Fruit fly (Drosophila melanogaster): Measurements from ENCODE around the gene Cen.

Gene Cen

dm6 chr2L:20638413-20638812, 43.2 kb downstream of the Cen start (continued):
- peak; percentile 32 for TF ChIP-seq dm (GFP tag; optimal IDR thresholded peaks at IDR 0.05)
- no peak for TF ChIP-seq Rfx (GFP tag; IDR thresholded peaks at IDR 0.05)
- peak; percentile 65 for TF ChIP-seq CG3995 (GFP tag; optimal IDR thresholded peaks at IDR 0.05)
- no peak for TF ChIP-seq Antp (GFP tag; optimal IDR thresholded peaks at IDR 0.05)
- no peak for TF ChIP-seq br (optimal IDR thresholded peaks at IDR 0.05)
- no peak for TF ChIP-seq cato (GFP tag; optimal IDR thresholded peaks at IDR 0.05; ENCODE audit: borderline replicate concordance)
- TF ChIP-seq CG34224 (GFP tag; IDR thresholded peaks at IDR 0.05; ENCODE audit: partially characterized antibody), result peak; percentile 45; the same call in 1 of the 3 replicates
- peak; percentile 95 for TF ChIP-seq stwl (tag; optimal IDR thresholded peaks at IDR 0.05)
- no peak for TF ChIP-seq CG2120 (GFP tag; optimal IDR thresholded peaks at IDR 0.05)
- peak; percentile 55 for TF ChIP-seq esg (GFP tag; conservative IDR thresholded peaks at IDR 0.05)
- no peak for TF ChIP-seq CG7745 (tag; optimal IDR thresholded peaks at IDR 0.05)
- no peak for TF ChIP-seq Doc3 (GFP tag; IDR thresholded peaks at IDR 0.05; ENCODE audit: partially characterized antibody)
- no peak for TF ChIP-seq CG12071 (GFP tag; optimal IDR thresholded peaks at IDR 0.05)
- no peak for TF ChIP-seq BtbVII (GFP tag; optimal IDR thresholded peaks at IDR 0.05)
- TF ChIP-seq CG7963 (GFP tag; IDR thresholded peaks at IDR 0.05; ENCODE audit: partially characterized antibody), result peak; percentile 41; the same call in 1 of the 3 replicates
- no peak for TF ChIP-seq CG18619 (GFP tag; optimal IDR thresholded peaks at IDR 0.05)
- no peak for TF ChIP-seq Fer3 (tag; optimal IDR thresholded peaks at IDR 0.05)
- no peak for TF ChIP-seq scrt (GFP tag; optimal IDR thresholded peaks at IDR 0.05)
- TF ChIP-seq unc-4 (GFP tag; IDR thresholded peaks at IDR 0.05; ENCODE audit: partially characterized antibody), result peak; percentile 32; the same call in 1 of the 2 replicates
- TF ChIP-seq CG2202 (tag; optimal IDR thresholded peaks at IDR 0.05), result no peak
- TF ChIP-seq CG4424 (GFP tag; optimal IDR thresholded peaks at IDR 0.05), result no peak
- no peak for TF ChIP-seq peb (GFP tag; IDR thresholded peaks at IDR 0.05)
- TF ChIP-seq jigr1 (GFP tag; IDR thresholded peaks at IDR 0.05), result no peak
- no peak for TF ChIP-seq emc (GFP tag; optimal IDR thresholded peaks at IDR 0.05)
- no peak for TF ChIP-seq CG4730 (GFP tag; IDR thresholded peaks at IDR 0.05)
- no peak for TF ChIP-seq Nf-YA (GFP tag; IDR thresholded peaks at IDR 0.05)
- TF ChIP-seq ci (GFP tag; IDR thresholded peaks at IDR 0.05), result peak; percentile 43; the same call in 1 of the 3 replicates
- TF ChIP-seq CG17385 (GFP tag; optimal IDR thresholded peaks at IDR 0.05), result no peak
- TF ChIP-seq CG12219 (GFP tag; optimal IDR thresholded peaks at IDR 0.05), result no peak
- TF ChIP-seq CG14860 (GFP tag; IDR thresholded peaks at IDR 0.05; ENCODE audit: partially characterized antibody), result no peak
- TF ChIP-seq Hmr (GFP tag; optimal IDR thresholded peaks at IDR 0.05), result peak; percentile 76
- TF ChIP-seq Oli (tag; optimal IDR thresholded peaks at IDR 0.05), result no peak
- TF ChIP-seq CG15269 (tag; optimal IDR thresholded peaks at IDR 0.05), result peak; percentile 20
- no peak for TF ChIP-seq ssp (GFP tag; IDR thresholded peaks at IDR 0.05)
- no peak for TF ChIP-seq CG17912 (GFP tag; optimal IDR thresholded peaks at IDR 0.05)
- TF ChIP-seq HmgD (GFP tag; optimal IDR thresholded peaks at IDR 0.05), result peak; percentile 32
- TF ChIP-seq ab (GFP tag; optimal IDR thresholded peaks at IDR 0.05), result no peak
- no peak for TF ChIP-seq Poxn (GFP tag; IDR thresholded peaks at IDR 0.05)
- no peak for TF ChIP-seq CG7372 (GFP tag; IDR thresholded peaks at IDR 0.05)
- TF ChIP-seq HmgZ (tag; optimal IDR thresholded peaks at IDR 0.05), result no peak
- TF ChIP-seq stc (GFP tag; IDR thresholded peaks at IDR 0.05), result 0 out of 2 replicates have a peak, but pooled peaks have one; percentile 33
- no peak for TF ChIP-seq D19B (GFP tag; optimal IDR thresholded peaks at IDR 0.05)
- no peak for TF ChIP-seq lab (GFP tag; optimal IDR thresholded peaks at IDR 0.05)
- no peak for TF ChIP-seq slou (GFP tag; optimal IDR thresholded peaks at IDR 0.05)
- TF ChIP-seq dimm (GFP tag; IDR thresholded peaks at IDR 0.05), result no peak
- TF ChIP-seq Ravus (GFP tag; IDR thresholded peaks at IDR 0.05), result no peak
- TF ChIP-seq CoRest (tag; optimal IDR thresholded peaks at IDR 0.05), result peak; percentile 54
- no peak for TF ChIP-seq Sox100B (GFP tag; optimal IDR thresholded peaks at IDR 0.05)
- peak; percentile 38; the same call in 1 of the 3 replicates for TF ChIP-seq CG17361 (GFP tag; IDR thresholded peaks at IDR 0.05)
- peak; percentile 54 for TF ChIP-seq Abd-B (GFP tag; optimal IDR thresholded peaks at IDR 0.05)
- TF ChIP-seq onecut (GFP tag; IDR thresholded peaks at IDR 0.05), result no peak

Data from whole organism, embryonic.